Fruit fly (Drosophila melanogaster) whole organism, embryonic: Measurements from ENCODE around the gene CG4497.

ENCODE experiments used
- ATbp ChIP-seq: fragments of 200-800 bp; sonication (Bioruptor generic); optimal IDR thresholded peaks from 2 replicates; lab custom pipeline; 2017; ENCODE audit warnings: missing biosample characterization, mild to moderate bottlenecking, missing genetic modification characterization, missing genetic modification reagents
- Bdp1 ChIP-seq: fragments of 200-800 bp; sonication (Bioruptor generic); optimal IDR thresholded peaks from 3 replicates; lab custom pipeline; 2016; ENCODE audit warnings: missing biosample characterization, missing genetic modification characterization
- Bgb ChIP-seq: fragments of 200-800 bp; sonication (Bioruptor generic); IDR thresholded peaks from 2 replicates; pipeline ENCODE4 v1.3.6; 2022; ENCODE audit warnings: missing biosample characterization, missing genetic modification characterization; ENCODE audit not compliant: partially characterized antibody
- CG10654 ChIP-seq: fragments of 200-800 bp; sonication (Bioruptor generic); optimal IDR thresholded peaks from 2 replicates; lab custom pipeline; 2016; ENCODE audit warnings: missing biosample characterization, missing genetic modification characterization
- CG10959 ChIP-seq: fragments of 200-800 bp; sonication (Bioruptor generic); IDR thresholded peaks from 2 replicates; pipeline ENCODE4 v1.3.6; 2022; ENCODE audit warnings: missing biosample characterization, missing genetic modification characterization
- CG11398 ChIP-seq: fragments of 200-800 bp; sonication (Bioruptor generic); optimal IDR thresholded peaks from 2 replicates; lab custom pipeline; 2016; ENCODE audit warnings: missing biosample characterization, missing genetic modification characterization
- CG11695 ChIP-seq: fragments of 200-800 bp; sonication (Bioruptor generic); IDR thresholded peaks from 3 replicates; pipeline ENCODE4 v1.3.6; 2022; ENCODE audit warnings: missing biosample characterization, missing genetic modification characterization
- CG1233 ChIP-seq: fragments of 200-800 bp; sonication (Bioruptor generic); optimal IDR thresholded peaks from 4 replicates; lab custom pipeline; 2018; ENCODE audit warnings: missing biosample characterization, mild to moderate bottlenecking, missing genetic modification characterization
- CG14441 ChIP-seq: fragments of 200-800 bp; sonication (Bioruptor generic); IDR thresholded peaks from 2 replicates; pipeline ENCODE4 v1.3.6; 2022; ENCODE audit warnings: missing biosample characterization, missing genetic modification characterization
- CG15269 ChIP-seq: fragments of 200-800 bp; sonication (Bioruptor generic); optimal IDR thresholded peaks from 2 replicates; lab custom pipeline; 2018; ENCODE audit warnings: missing biosample characterization, mild to moderate bottlenecking, missing genetic modification characterization, moderate library complexity
- CG18476 ChIP-seq: fragments of 200-800 bp; sonication (Bioruptor generic); optimal IDR thresholded peaks from 2 replicates; lab custom pipeline; 2016; ENCODE audit warnings: missing biosample characterization, mild to moderate bottlenecking, missing genetic modification characterization
- CG18764 ChIP-seq: fragments of 200-800 bp; sonication (Bioruptor generic); optimal IDR thresholded peaks from 3 replicates; lab custom pipeline; 2016; ENCODE audit warnings: missing biosample characterization, missing genetic modification characterization
- CG2116 ChIP-seq: fragments of 200-800 bp; sonication (Bioruptor generic); optimal IDR thresholded peaks from 3 replicates; lab custom pipeline; 2018; ENCODE audit warnings: missing biosample characterization, mild to moderate bottlenecking, missing genetic modification characterization
- CG30020 ChIP-seq: fragments of 200-800 bp; optimal IDR thresholded peaks from 2 replicates; lab custom pipeline; 2019; ENCODE audit warnings: missing biosample characterization, mild to moderate bottlenecking, missing genetic modification characterization, moderate library complexity
- CG30431 ChIP-seq: fragments of 200-800 bp; sonication (Bioruptor generic); optimal IDR thresholded peaks from 2 replicates; lab custom pipeline; 2017; ENCODE audit warnings: missing biosample characterization, missing genetic modification characterization
- CG33557 ChIP-seq: fragments of 200-800 bp; sonication (Bioruptor generic); optimal IDR thresholded peaks from 2 replicates; lab custom pipeline; 2019; ENCODE audit warnings: missing biosample characterization, mild to moderate bottlenecking, missing genetic modification characterization, moderate library complexity
- CG34422 ChIP-seq: fragments of 200-800 bp; sonication (Bioruptor generic); IDR thresholded peaks from 3 replicates; pipeline ENCODE4 v1.3.6; 2022; ENCODE audit warnings: missing biosample characterization, missing genetic modification characterization
- CG42726 ChIP-seq: fragments of 200-800 bp; sonication (Bioruptor generic); IDR thresholded peaks from 2 replicates; pipeline ENCODE4 v1.3.6; 2022; ENCODE audit warnings: missing biosample characterization, missing genetic modification characterization; ENCODE audit not compliant: partially characterized antibody
- CG4707 ChIP-seq: fragments of 200-800 bp; sonication (Bioruptor generic); optimal IDR thresholded peaks from 2 replicates; lab custom pipeline; 2018; ENCODE audit warnings: missing biosample characterization, mild to moderate bottlenecking, missing genetic modification characterization, moderate library complexity
- CG6765 ChIP-seq: fragments of 200-800 bp; sonication (Bioruptor generic); optimal IDR thresholded peaks from 3 replicates; lab custom pipeline; 2017; ENCODE audit warnings: missing biosample characterization, mild to moderate bottlenecking, missing genetic modification characterization
- CG7987 ChIP-seq: fragments of 200-800 bp; sonication (Bioruptor generic); optimal IDR thresholded peaks from 2 replicates; lab custom pipeline; 2018; ENCODE audit warnings: missing biosample characterization, mild to moderate bottlenecking, missing genetic modification characterization, moderate library complexity
- CG9817 ChIP-seq: fragments of 200-800 bp; sonication (Bioruptor generic); optimal IDR thresholded peaks from 2 replicates; lab custom pipeline; 2018; ENCODE audit warnings: missing biosample characterization, mild to moderate bottlenecking, missing genetic modification characterization, moderate library complexity
- CG9932 ChIP-seq: fragments of 200-800 bp; sonication (Bioruptor generic); IDR thresholded peaks from 2 replicates; pipeline ENCODE4 v1.3.6; 2022; ENCODE audit warnings: missing biosample characterization, missing genetic modification characterization
- CoRest ChIP-seq: fragments of 200-800 bp; sonication (Bioruptor generic); optimal IDR thresholded peaks from 3 replicates; lab custom pipeline; 2018; ENCODE audit warnings: missing biosample characterization, mild to moderate bottlenecking, missing genetic modification characterization, moderate library complexity
- CrebB ChIP-seq: fragments of 200-800 bp; sonication (Bioruptor generic); optimal IDR thresholded peaks from 3 replicates; lab custom pipeline; 2018; ENCODE audit warnings: missing biosample characterization, mild to moderate bottlenecking, missing genetic modification characterization
- Drgx ChIP-seq: fragments of 200-800 bp; sonication (Bioruptor generic); IDR thresholded peaks from 2 replicates; pipeline ENCODE4 v1.3.6; 2022; ENCODE audit warnings: missing biosample characterization, missing genetic modification characterization
- HmgZ ChIP-seq: fragments of 200-800 bp; sonication (Bioruptor generic); optimal IDR thresholded peaks from 2 replicates; lab custom pipeline; 2018; ENCODE audit warnings: missing biosample characterization, mild to moderate bottlenecking, missing genetic modification characterization
- Hmr ChIP-seq: fragments of 200-800 bp; sonication (Bioruptor generic); optimal IDR thresholded peaks from 3 replicates; lab custom pipeline; 2017; ENCODE audit warnings: mild to moderate bottlenecking, missing biosample characterization, missing genetic modification reagents, missing genetic modification characterization
- MTF-1 ChIP-seq: fragments of 200-800 bp; sonication (Bioruptor generic); optimal IDR thresholded peaks from 2 replicates; lab custom pipeline; 2018; ENCODE audit warnings: missing biosample characterization, mild to moderate bottlenecking, missing genetic modification characterization, borderline replicate concordance
- Nf-YC ChIP-seq: fragments of 200-800 bp; optimal IDR thresholded peaks from 3 replicates; lab custom pipeline; 2019; ENCODE audit warnings: missing biosample characterization, mild to moderate bottlenecking, missing genetic modification characterization, moderate library complexity
- Rx ChIP-seq: fragments of 200-800 bp; sonication (Bioruptor generic); IDR thresholded peaks from 2 replicates; pipeline ENCODE4 v1.3.6; 2022; ENCODE audit warnings: missing biosample characterization, missing genetic modification characterization
- Sry-δ ChIP-seq: fragments of 200-800 bp; sonication (Bioruptor generic); optimal IDR thresholded peaks from 2 replicates; lab custom pipeline; 2016; ENCODE audit warnings: missing biosample characterization, missing genetic modification characterization
- Ssrp ChIP-seq: fragments of 200-800 bp; sonication (Bioruptor generic); optimal IDR thresholded peaks from 2 replicates; lab custom pipeline; 2018; ENCODE audit warnings: missing biosample characterization, mild to moderate bottlenecking, missing genetic modification characterization, moderate library complexity
- Taf1 ChIP-seq: fragments of 200-800 bp; sonication (Bioruptor generic); IDR thresholded peaks from 2 replicates; pipeline ENCODE4 v1.3.6; 2022; ENCODE audit warnings: missing biosample characterization, missing genetic modification characterization
- Xbp1 ChIP-seq: fragments of 200-800 bp; sonication (Bioruptor generic); optimal IDR thresholded peaks from 3 replicates; lab custom pipeline; 2016; ENCODE audit warnings: missing biosample characterization, mild to moderate bottlenecking, missing genetic modification characterization
- ara ChIP-seq: fragments of 200-800 bp; sonication (Bioruptor generic); IDR thresholded peaks from 2 replicates; pipeline ENCODE4 v1.3.6; 2022; ENCODE audit warnings: missing biosample characterization, missing genetic modification characterization
- bsh ChIP-seq, 2 experiments: fragments of 200-800 bp; sonication (Bioruptor generic); optimal IDR thresholded peaks; 2 replicates each; lab custom pipeline; 2017 to 2018; ENCODE audit warnings: mild to moderate bottlenecking in 2 of 2, missing biosample characterization in 2 of 2, missing genetic modification characterization in 2 of 2, moderate library complexity in 1 of 2
- croc ChIP-seq: fragments of 200-800 bp; sonication (Bioruptor generic); conservative IDR thresholded peaks from 3 replicates; pipeline ENCODE4 v1.3.6; 2022; ENCODE audit warnings: missing biosample characterization, missing genetic modification characterization
- cwo ChIP-seq: fragments of 200-800 bp; sonication (Bioruptor generic); optimal IDR thresholded peaks from 3 replicates; lab custom pipeline; 2017; ENCODE audit warnings: missing biosample characterization, missing genetic modification characterization, mild to moderate bottlenecking, moderate library complexity, missing genetic modification reagents
- fd96Cb ChIP-seq: fragments of 200-800 bp; sonication (Bioruptor generic); optimal IDR thresholded peaks from 2 replicates; lab custom pipeline; 2018; ENCODE audit warnings: missing biosample characterization, mild to moderate bottlenecking, missing genetic modification characterization, moderate library complexity
- gfzf ChIP-seq: fragments of 200-800 bp; sonication (Bioruptor generic); optimal IDR thresholded peaks from 2 replicates; lab custom pipeline; 2016; ENCODE audit warnings: missing biosample characterization, mild to moderate bottlenecking, missing genetic modification characterization, moderate library complexity
- gro ChIP-seq: fragments of 200-800 bp; sonication (Bioruptor generic); optimal IDR thresholded peaks from 2 replicates; lab custom pipeline; 2016; ENCODE audit warnings: missing biosample characterization, missing genetic modification characterization
- hbn ChIP-seq: fragments of 200-800 bp; sonication (Bioruptor generic); IDR thresholded peaks from 2 replicates; pipeline ENCODE4 v1.3.6; 2022; ENCODE audit warnings: missing biosample characterization, missing genetic modification characterization; ENCODE audit not compliant: partially characterized antibody
- pho ChIP-seq: fragments of 200-800 bp; sonication (Bioruptor generic); optimal IDR thresholded peaks from 2 replicates; lab custom pipeline; 2016; ENCODE audit warnings: missing biosample characterization, missing genetic modification characterization
- pita ChIP-seq: fragments of 200-800 bp; sonication (Bioruptor generic); optimal IDR thresholded peaks from 2 replicates; lab custom pipeline; 2017; ENCODE audit warnings: missing biosample characterization, mild to moderate bottlenecking, missing genetic modification characterization
- shn ChIP-seq: fragments of 200-800 bp; sonication (Bioruptor generic); optimal IDR thresholded peaks from 3 replicates; lab custom pipeline; 2016; ENCODE audit warnings: missing biosample characterization, missing genetic modification characterization
- tio ChIP-seq: fragments of 200-800 bp; sonication (Bioruptor generic); optimal IDR thresholded peaks from 2 replicates; lab custom pipeline; 2017; ENCODE audit warnings: missing biosample characterization, missing genetic modification characterization, inconsistent platforms
- toy ChIP-seq: fragments of 200-800 bp; sonication (Bioruptor generic); IDR thresholded peaks from 2 replicates; pipeline ENCODE4 v1.3.6; 2022; ENCODE audit warnings: missing biosample characterization, missing genetic modification characterization
- trh ChIP-seq: fragments of 200-800 bp; sonication (Bioruptor generic); optimal IDR thresholded peaks from 2 replicates; lab custom pipeline; 2016; ENCODE audit warnings: missing biosample characterization, missing genetic modification characterization
- yki ChIP-seq: fragments of >200 bp; optimal IDR thresholded peaks from 3 replicates; lab custom pipeline; 2018
- zfh2 ChIP-seq: fragments of 200-800 bp; sonication (Bioruptor generic); optimal IDR thresholded peaks from 2 replicates; lab custom pipeline; 2016; ENCODE audit warnings: missing biosample characterization, missing genetic modification characterization

Gene CG4497

DNA sequence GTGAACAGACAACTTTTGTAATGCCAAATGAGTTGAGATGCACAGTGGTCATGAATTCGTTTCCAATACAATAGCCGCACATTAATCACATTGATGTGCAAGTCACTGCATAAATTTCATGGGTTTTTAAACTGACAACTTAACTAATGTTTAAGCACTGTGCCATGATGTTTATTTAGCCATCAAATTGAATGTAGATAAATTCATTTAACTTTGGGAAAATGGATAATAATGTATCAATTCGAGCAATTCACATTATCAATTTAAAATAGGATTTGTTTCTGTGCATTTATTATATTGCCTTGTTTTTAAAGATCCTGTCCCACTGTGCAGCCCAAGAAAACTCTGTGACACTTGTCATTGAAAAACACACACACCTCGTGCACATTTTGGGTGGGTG is 46.3 kb downstream of the CG4497 start (continued):
- TF ChIP-seq ATbp (GFP tag; lab: Kevin White, UChicago) (peak; percentile 68), CrebB (tag; lab: Kevin White, UChicago) (peak; percentile 52), cwo (peak; percentile 48), CG6765 (GFP tag; lab: Kevin White, UChicago) (no peak), CG9932 (GFP tag; lab: Robert Waterston, UW) (no peak), CG30431 (GFP tag; lab: Kevin White, UChicago) (peak; percentile 57), fd96Cb (tag; lab: Kevin White, UChicago) (peak; percentile 82), CG7987 (GFP tag; lab: Kevin White, UChicago) (no peak), gro (GFP tag; lab: Kevin White, UChicago) (no peak), CG30020 (tag; lab: Kevin White, UChicago) (no peak), Bgb (GFP tag; lab: Robert Waterston, UW) (no peak), ara (GFP tag; lab: Robert Waterston, UW) (peak; percentile 78), Drgx (GFP tag; lab: Robert Waterston, UW) (peak; percentile 74), HmgZ (tag; lab: Kevin White, UChicago) (peak; percentile 13), Rx (GFP tag; lab: Robert Waterston, UW) (peak; percentile 63), shn (peak; percentile 47), croc (GFP tag; lab: Robert Waterston, UW) (peak; percentile 37; the same call in 1 of the 3 replicates), CG10654 (peak; percentile 68), Ssrp (tag; lab: Kevin White, UChicago) (peak; percentile 80), Bdp1 (peak; percentile 53), CG10959 (GFP tag; lab: Robert Waterston, UW) (peak; percentile 51; the same call in 1 of the 2 replicates), Xbp1 (GFP tag; lab: Kevin White, UChicago) (peak; percentile 74), pho (peak; percentile 5), trh (GFP tag; lab: Kevin White, UChicago) (peak; percentile 38), CG14441 (GFP tag; lab: Robert Waterston, UW) (peak; percentile 69), CG15269 (peak; percentile 84), toy (GFP tag; lab: Robert Waterston, UW) (no peak), gfzf (GFP tag; lab: Kevin White, UChicago) (no peak), bsh (GFP tag; optimal IDR thresholded peaks at IDR 0.05; lab: Kevin White, UChicago) (peak in 1 of 2 experiments; percentile 83), CG42726 (GFP tag; lab: Robert Waterston, UW) (no peak), tio (peak; percentile 70), pita (GFP tag; lab: Kevin White, UChicago) (no peak), hbn (GFP tag; lab: Robert Waterston, UW) (no peak), zfh2 (no peak), CG11695 (GFP tag; lab: Robert Waterston, UW) (peak; percentile 77), CG18476 (peak; percentile 29), CG34422 (GFP tag; lab: Robert Waterston, UW) (peak; percentile 59; the same call in 1 of the 3 replicates), Sry-δ (GFP tag; lab: Kevin White, UChicago) (peak; percentile 26), CoRest (tag; lab: Kevin White, UChicago) (peak; percentile 80), CG18764 (GFP tag; lab: Kevin White, UChicago) (peak; percentile 52), CG33557 (no peak), CG11398 (GFP tag; lab: Kevin White, UChicago) (peak; percentile 49), CG1233 (peak; percentile 58), Taf1 (GFP tag; lab: Robert Waterston, UW) (no peak), CG4707 (GFP tag; lab: Kevin White, UChicago) (peak; percentile 65), Hmr (GFP tag; lab: Kevin White, UChicago) (peak; percentile 44), MTF-1 (GFP tag; lab: Kevin White, UChicago) (no peak), CG2116 (GFP tag; lab: Kevin White, UChicago) (peak; percentile 17), Nf-YC (no peak), yki (lab: Kevin White, UChicago) (no peak), CG9817 (peak; percentile 53)
